Worm (Caenorhabditis elegans) whole organism, young adult: Measurements from ENCODE around the gene ZK105.6.

ENCODE experiments used
- B0336.3 ChIP-seq: fragments of 200-800 bp; sonication (Bioruptor generic); IDR thresholded peaks from 2 replicates; pipeline ENCODE4 v1.3.6; 2022; ENCODE audit warnings: missing genetic modification characterization, missing compliant biosample characterization
- F23B12.7 ChIP-seq: sonication (generic microtip); optimal IDR thresholded peaks from 2 replicates; lab custom pipeline; 2017; ENCODE audit warnings: missing genetic modification characterization, mild to moderate bottlenecking, missing compliant biosample characterization, antibody characterized with exemption, moderate library complexity; ENCODE audit not compliant: insufficient read depth
- F37B4.10 ChIP-seq: fragments of 200-800 bp; sonication (Bioruptor generic); IDR thresholded peaks from 2 replicates; pipeline ENCODE4 v1.3.6; 2022; ENCODE audit warnings: missing genetic modification characterization, missing compliant biosample characterization
- F49E8.2 ChIP-seq: sonication (generic microtip); optimal IDR thresholded peaks from 3 replicates; lab custom pipeline; 2017; ENCODE audit warnings: missing genetic modification characterization, mild to moderate bottlenecking, missing compliant biosample characterization, antibody characterized with exemption, moderate library complexity; ENCODE audit not compliant: insufficient read depth
- F52B5.7 ChIP-seq: sonication (generic microtip); optimal IDR thresholded peaks from 2 replicates; lab custom pipeline; 2016; ENCODE audit warnings: mild to moderate bottlenecking, missing genetic modification characterization, missing compliant biosample characterization
- T07F8.4 ChIP-seq: sonication (generic microtip); optimal IDR thresholded peaks from 2 replicates; lab custom pipeline; 2016; ENCODE audit warnings: mild to moderate bottlenecking, missing genetic modification characterization, moderate library complexity, missing compliant biosample characterization
- T26A5.8 ChIP-seq: sonication (generic microtip); optimal IDR thresholded peaks from 2 replicates; lab custom pipeline; 2016; ENCODE audit warnings: missing genetic modification characterization, missing compliant biosample characterization
- Y53G8AR.9 ChIP-seq: fragments of 200-800 bp; sonication (Bioruptor generic); conservative IDR thresholded peaks from 2 replicates; pipeline ENCODE4 v1.3.6; 2022; ENCODE audit warnings: missing genetic modification reagents, missing genetic modification characterization, missing compliant biosample characterization
- Y95B8A.8 ChIP-seq: fragments of 200-800 bp; sonication (Bioruptor generic); IDR thresholded peaks from 2 replicates; pipeline ENCODE4 v1.3.6; 2022; ENCODE audit warnings: missing genetic modification reagents, missing genetic modification characterization, missing compliant biosample characterization
- akir-1 ChIP-seq: fragments of 200-800 bp; sonication (Bioruptor generic); optimal IDR thresholded peaks from 2 replicates; lab custom pipeline; 2018; ENCODE audit warnings: mild to moderate bottlenecking, missing genetic modification characterization, moderate library complexity, missing compliant biosample characterization
- ama-1 ChIP-seq, 3 experiments: fragments of 150-350 bp in 1 of 3; sonication (generic microtip) in 2 of 3; optimal IDR thresholded peaks; 2 replicates each; lab custom pipeline; 2014 to 2018; ENCODE audit warnings: missing biosample characterization in 2 of 3, missing genetic modification characterization in 2 of 3, missing genetic modification reagents in 2 of 3
- aptf-2 ChIP-seq: fragments of 200-800 bp; sonication (Bioruptor generic); conservative IDR thresholded peaks from 2 replicates; pipeline ENCODE4 v1.3.6; 2022; ENCODE audit warnings: missing genetic modification reagents, missing genetic modification characterization, missing compliant biosample characterization
- aptf-3 ChIP-seq: fragments of 200-800 bp; sonication (Bioruptor generic); IDR thresholded peaks from 2 replicates; pipeline ENCODE4 v1.3.6; 2022; ENCODE audit warnings: missing genetic modification characterization, missing compliant biosample characterization
- atf-7 ChIP-seq: sonication (generic microtip); optimal IDR thresholded peaks from 2 replicates; lab custom pipeline; 2017; ENCODE audit warnings: mild to moderate bottlenecking, missing genetic modification characterization, missing compliant biosample characterization
- athp-1 ChIP-seq: sonication (generic microtip); optimal IDR thresholded peaks from 2 replicates; lab custom pipeline; 2017; ENCODE audit warnings: mild to moderate bottlenecking, missing genetic modification characterization, missing compliant biosample characterization
- cebp-2 ChIP-seq: fragments of 200-800 bp; sonication (Bioruptor generic); IDR thresholded peaks from 2 replicates; pipeline ENCODE4 v1.3.6; 2022; ENCODE audit warnings: missing genetic modification characterization, missing compliant biosample characterization
- ceh-79 ChIP-seq: sonication (generic microtip); optimal IDR thresholded peaks from 2 replicates; lab custom pipeline; 2017; ENCODE audit warnings: mild to moderate bottlenecking, missing genetic modification characterization, missing compliant biosample characterization
- ceh-91 ChIP-seq: fragments of 200-800 bp; sonication (Bioruptor generic); IDR thresholded peaks from 2 replicates; pipeline ENCODE4 v1.3.6; 2022; ENCODE audit warnings: missing genetic modification reagents, missing genetic modification characterization, missing compliant biosample characterization
- egl-44 ChIP-seq: fragments of 200-800 bp; sonication (Bioruptor generic); IDR thresholded peaks from 2 replicates; pipeline ENCODE4 v1.3.6; 2022; ENCODE audit warnings: missing genetic modification reagents, missing genetic modification characterization, missing compliant biosample characterization
- ekl-4 ChIP-seq: fragments of 200-800 bp; sonication (Bioruptor generic); IDR thresholded peaks from 2 replicates; pipeline ENCODE4 v1.3.6; 2022; ENCODE audit warnings: missing genetic modification reagents, missing genetic modification characterization, missing compliant biosample characterization
- him-1 ChIP-seq: sonication (generic microtip); optimal IDR thresholded peaks from 2 replicates; lab custom pipeline; 2016; ENCODE audit warnings: missing genotype, missing genetic modification reagents, missing genetic modification characterization, missing compliant biosample characterization
- hrde-1 ChIP-seq: sonication (generic microtip); optimal IDR thresholded peaks from 2 replicates; lab custom pipeline; 2016; ENCODE audit warnings: missing genetic modification characterization, mild to moderate bottlenecking, missing compliant biosample characterization, moderate library complexity, missing genotype, missing genetic modification reagents, borderline replicate concordance
- hsf-1 ChIP-seq: fragments of 200-800 bp; sonication (Bioruptor generic); IDR thresholded peaks from 2 replicates; pipeline ENCODE4 v1.3.6; 2022; ENCODE audit warnings: missing genetic modification reagents, missing genetic modification characterization, missing compliant biosample characterization
- lag-1 ChIP-seq: fragments of 200-800 bp; sonication (Bioruptor generic); IDR thresholded peaks from 2 replicates; pipeline ENCODE4 v1.3.6; 2022; ENCODE audit warnings: missing genetic modification reagents, missing genetic modification characterization, missing compliant biosample characterization
- lin-35 ChIP-seq, 3 experiments: fragments of 150-350 bp in 2 of 3; sonication (generic microtip) in 1 of 3; optimal IDR thresholded peaks; 2 replicates each; lab custom pipeline; 2014 to 2018; ENCODE audit warnings: missing biosample characterization in 3 of 3, missing genetic modification characterization in 3 of 3, missing genetic modification reagents in 3 of 3
- lin-54 ChIP-seq: fragments of 200-800 bp; sonication (Bioruptor generic); optimal IDR thresholded peaks from 2 replicates; lab custom pipeline; 2018; ENCODE audit warnings: mild to moderate bottlenecking, missing genetic modification characterization, missing compliant biosample characterization
- lsl-1 ChIP-seq: fragments of 200-800 bp; sonication (Bioruptor generic); optimal IDR thresholded peaks from 2 replicates; lab custom pipeline; 2018; ENCODE audit warnings: mild to moderate bottlenecking, missing genetic modification characterization, moderate library complexity, missing compliant biosample characterization
- madf-6 ChIP-seq: fragments of 200-800 bp; sonication (Bioruptor generic); IDR thresholded peaks from 2 replicates; pipeline ENCODE4 v1.3.6; 2022; ENCODE audit warnings: missing genetic modification reagents, missing genetic modification characterization, missing compliant biosample characterization
- mcd-1 ChIP-seq: fragments of 200-800 bp; sonication (Bioruptor generic); IDR thresholded peaks from 2 replicates; pipeline ENCODE4 v1.3.6; 2022; ENCODE audit warnings: missing genetic modification reagents, missing genetic modification characterization, missing compliant biosample characterization
- mxl-1 ChIP-seq: sonication (generic microtip); optimal IDR thresholded peaks from 2 replicates; lab custom pipeline; 2016; ENCODE audit warnings: missing genetic modification characterization, missing compliant biosample characterization
- nfyb-1 ChIP-seq: fragments of 200-800 bp; sonication (Bioruptor generic); IDR thresholded peaks from 2 replicates; pipeline ENCODE4 v1.3.6; 2022; ENCODE audit warnings: missing genetic modification reagents, missing genetic modification characterization, missing compliant biosample characterization
- nhr-179 ChIP-seq: sonication (generic microtip); optimal IDR thresholded peaks from 2 replicates; lab custom pipeline; 2016; ENCODE audit warnings: mild to moderate bottlenecking, missing genetic modification characterization, missing compliant biosample characterization
- nhr-27 ChIP-seq: fragments of 200-800 bp; sonication (Bioruptor generic); optimal IDR thresholded peaks from 2 replicates; lab custom pipeline; 2018; ENCODE audit warnings: mild to moderate bottlenecking, missing genetic modification characterization, moderate library complexity, missing compliant biosample characterization
- nhr-80 ChIP-seq: sonication (generic microtip); optimal IDR thresholded peaks from 2 replicates; lab custom pipeline; 2016; ENCODE audit warnings: missing genetic modification characterization, missing compliant biosample characterization
- nhr-90 ChIP-seq: sonication (generic microtip); optimal IDR thresholded peaks from 2 replicates; lab custom pipeline; 2016; ENCODE audit warnings: missing genotype, mild to moderate bottlenecking, missing genetic modification characterization, missing compliant biosample characterization
- pbrm-1 ChIP-seq: fragments of 200-800 bp; sonication (Bioruptor generic); IDR thresholded peaks from 2 replicates; pipeline ENCODE4 v1.3.6; 2022; ENCODE audit warnings: missing genetic modification reagents, missing genetic modification characterization, missing compliant biosample characterization
- rec-8 ChIP-seq, 2 experiments: sonication (generic microtip); optimal IDR thresholded peaks; 2 replicates each; lab custom pipeline; 2016; ENCODE audit warnings: mild to moderate bottlenecking in 2 of 2, missing genetic modification characterization in 2 of 2, missing genetic modification reagents in 2 of 2, missing genotype in 2 of 2, missing biosample characterization in 1 of 2, missing compliant biosample characterization in 1 of 2, moderate library complexity in 1 of 2
- repo-1 ChIP-seq: sonication (generic microtip); optimal IDR thresholded peaks from 2 replicates; lab custom pipeline; 2017; ENCODE audit warnings: mild to moderate bottlenecking, missing genetic modification characterization, missing compliant biosample characterization
- somi-1 ChIP-seq: fragments of 200-800 bp; sonication (Bioruptor generic); optimal IDR thresholded peaks from 2 replicates; lab custom pipeline; 2018; ENCODE audit warnings: mild to moderate bottlenecking, missing genetic modification characterization, missing compliant biosample characterization
- unc-130 ChIP-seq: sonication (generic microtip); optimal IDR thresholded peaks from 2 replicates; lab custom pipeline; 2016; ENCODE audit warnings: missing genetic modification reagents, missing genetic modification characterization, missing compliant biosample characterization
- unc-62 ChIP-seq: fragments of 150-350 bp; optimal IDR thresholded peaks from 2 replicates; lab custom pipeline; 2014; ENCODE audit warnings: missing biosample characterization, missing genetic modification reagents, missing genetic modification characterization
- xnd-1 ChIP-seq: sonication (generic microtip); optimal IDR thresholded peaks from 2 replicates; lab custom pipeline; 2016; ENCODE audit warnings: missing genotype, missing genetic modification reagents, missing genetic modification characterization, missing compliant biosample characterization
- ztf-18 ChIP-seq: sonication (generic microtip); optimal IDR thresholded peaks from 2 replicates; lab custom pipeline; 2016; ENCODE audit warnings: missing genotype, mild to moderate bottlenecking, missing genetic modification characterization, missing compliant biosample characterization
- ztf-22 ChIP-seq: fragments of 200-800 bp; sonication (Bioruptor generic); optimal IDR thresholded peaks from 2 replicates; lab custom pipeline; 2018; ENCODE audit warnings: mild to moderate bottlenecking, missing genetic modification characterization, moderate library complexity, missing compliant biosample characterization

Gene ZK105.6

DNA sequence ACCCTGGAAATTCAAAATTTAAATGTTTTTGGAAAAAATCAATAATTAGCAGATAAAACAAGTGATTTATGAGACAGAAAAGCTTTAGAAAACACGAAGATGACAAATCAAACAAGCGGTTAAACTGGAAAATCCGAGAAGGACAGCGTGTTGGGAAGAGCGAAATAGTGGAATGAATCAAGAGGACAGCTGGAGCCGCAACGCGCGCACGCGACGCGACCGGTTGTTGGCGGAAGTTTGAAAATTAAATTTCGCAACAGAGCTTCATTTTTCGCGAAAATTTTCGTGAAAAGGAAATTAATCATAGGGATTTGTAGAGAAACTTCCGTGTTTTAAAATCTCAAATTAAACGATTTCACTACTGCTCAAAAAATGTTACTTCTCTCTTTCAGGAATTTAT is 11.0 kb upstream of the ZK105.6 start, which contains the start of gene clic-1 (continued):
- TF ChIP-seq ama-1 (optimal IDR thresholded peaks at IDR 0.05; lab: Kevin White, UChicago) (no peak), ama-1 (GFP tag; optimal IDR thresholded peaks at IDR 0.05; lab: Kevin White, UChicago) (no peak), F37B4.10 (GFP tag; lab: Robert Waterston, UW) (no peak), somi-1 (GFP tag; lab: Kevin White, UChicago) (no peak), F23B12.7 (peak; percentile 25), xnd-1 (no peak), nhr-80 (no peak), lin-35 (GFP tag; optimal IDR thresholded peaks at IDR 0.05; lab: Kevin White, UChicago) (peak in 1 of 3 experiments; percentile 86), nhr-27 (no peak), rec-8 (tag; optimal IDR thresholded peaks at IDR 0.05; lab: Kevin White, UChicago) (no peak)
- TF ChIP-seq, all 124 proteins: peak for 13

DNA sequence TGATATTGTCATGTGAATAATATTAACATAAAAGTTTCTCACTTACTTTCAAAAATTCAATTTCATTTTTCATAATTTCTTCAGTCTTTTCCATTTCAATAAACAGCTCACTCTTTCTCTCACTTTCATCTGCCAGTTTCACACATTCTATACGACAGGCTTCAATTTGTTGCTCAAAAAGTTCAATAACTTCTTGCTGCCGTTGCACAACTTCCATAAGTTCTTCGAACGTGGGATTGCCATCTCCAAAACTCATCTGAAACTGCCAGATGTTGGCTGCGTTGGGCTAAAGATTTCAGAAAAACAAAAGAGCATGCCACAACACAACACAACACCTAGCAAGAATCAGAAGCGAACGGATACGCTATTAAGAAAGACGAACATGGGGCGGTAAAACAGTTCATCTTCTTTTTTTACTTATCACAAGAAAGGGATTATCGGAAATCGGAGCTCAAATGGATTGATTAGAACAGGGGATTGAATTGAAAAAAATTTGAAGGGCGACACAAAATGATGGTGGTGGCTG is 9.4 kb upstream of the ZK105.6 start:
- TF ChIP-seq atf-7 (tag; lab: Kevin White, UChicago) (no peak), ceh-91 (GFP tag; lab: Robert Waterston, UW) (no peak), cebp-2 (GFP tag; lab: Robert Waterston, UW) (0 out of 2 replicates have a peak, but pooled peaks have one; percentile 77), Y53G8AR.9 (GFP tag; lab: Robert Waterston, UW) (no peak), akir-1 (GFP tag; lab: Kevin White, UChicago) (no peak), hsf-1 (peak; percentile 67; the same call in 1 of the 2 replicates), ama-1 (optimal IDR thresholded peaks at IDR 0.05; lab: Kevin White, UChicago) (no peak), ama-1 (GFP tag; optimal IDR thresholded peaks at IDR 0.05; lab: Kevin White, UChicago) (peak in 1 of 2 experiments; percentile 43), ztf-22 (GFP tag; lab: Kevin White, UChicago) (no peak), F52B5.7 (tag; lab: Kevin White, UChicago) (peak; percentile 9), T26A5.8 (no peak), F49E8.2 (peak; percentile 31), aptf-3 (GFP tag; lab: Robert Waterston, UW) (0 out of 2 replicates have a peak, but pooled peaks have one; percentile 15), unc-62 (GFP tag; lab: Kevin White, UChicago) (no peak), mcd-1 (GFP tag; lab: Robert Waterston, UW) (0 out of 2 replicates have a peak, but pooled peaks have one; percentile 12), unc-130 (GFP tag; lab: Kevin White, UChicago) (no peak), him-1 (no peak), madf-6 (peak; percentile 42; the same call in 1 of the 2 replicates), B0336.3 (GFP tag; lab: Robert Waterston, UW) (peak; percentile 80), lag-1 (no peak), hrde-1 (peak; percentile 38), rec-8 (tag; optimal IDR thresholded peaks at IDR 0.05; lab: Kevin White, UChicago) (no peak), F23B12.7 (no peak), lsl-1 (GFP tag; lab: Kevin White, UChicago) (no peak), ekl-4 (peak; percentile 60; the same call in 1 of the 2 replicates), pbrm-1 (0 out of 2 replicates have a peak, but pooled peaks have one; percentile 32), nhr-179 (tag; lab: Kevin White, UChicago) (no peak), nhr-90 (tag; lab: Kevin White, UChicago) (no peak), mxl-1 (peak; percentile 26), ztf-18 (tag; lab: Kevin White, UChicago) (no peak), athp-1 (tag; lab: Kevin White, UChicago) (peak; percentile 49), repo-1 (tag; lab: Kevin White, UChicago) (no peak), nfyb-1 (GFP tag; lab: Robert Waterston, UW) (peak; percentile 58), lin-54 (peak; percentile 26), ceh-79 (no peak), egl-44 (no peak), T07F8.4 (tag; lab: Kevin White, UChicago) (no peak), Y95B8A.8 (no peak), aptf-2 (GFP tag; lab: Robert Waterston, UW) (no peak)
